Worm (Caenorhabditis elegans) whole organism, mixed stage, embryonic: Measurements from ENCODE around the gene lst-6.

ENCODE experiments used
- M03D4.4 ChIP-seq: sonication (generic microtip); optimal IDR thresholded peaks from 2 replicates; lab custom pipeline; 2017; ENCODE audit warnings: mild to moderate bottlenecking, missing genetic modification characterization, missing compliant biosample characterization
- bed-3 ChIP-seq: fragments of 200-800 bp; sonication (Bioruptor generic); optimal IDR thresholded peaks from 3 replicates; lab custom pipeline; 2018; ENCODE audit warnings: mild to moderate bottlenecking, missing genetic modification characterization, moderate library complexity, missing compliant biosample characterization
- blmp-1 ChIP-seq: fragments of 150-350 bp; optimal IDR thresholded peaks from 2 replicates; lab custom pipeline; 2014; ENCODE audit warnings: missing biosample characterization, missing genetic modification characterization
- ceh-39 ChIP-seq: fragments of 150-350 bp; optimal IDR thresholded peaks from 2 replicates; lab custom pipeline; 2014; ENCODE audit warnings: missing biosample characterization, missing genetic modification characterization
- ceh-43 ChIP-seq: fragments of 200-800 bp; sonication (Bioruptor generic); optimal IDR thresholded peaks from 2 replicates; lab custom pipeline; 2018; ENCODE audit warnings: mild to moderate bottlenecking, missing genetic modification characterization, moderate library complexity, missing compliant biosample characterization
- ceh-83 ChIP-seq: fragments of 200-800 bp; sonication (Bioruptor generic); optimal IDR thresholded peaks from 2 replicates; lab custom pipeline; 2018; ENCODE audit warnings: mild to moderate bottlenecking, missing genetic modification characterization, missing compliant biosample characterization
- cnd-1 ChIP-seq: fragments of 200-800 bp; sonication (Bioruptor generic); optimal IDR thresholded peaks from 2 replicates; lab custom pipeline; 2018; ENCODE audit warnings: mild to moderate bottlenecking, missing genetic modification characterization, missing compliant biosample characterization
- drap-1 ChIP-seq: fragments of 200-800 bp; sonication (Bioruptor generic); optimal IDR thresholded peaks from 3 replicates; lab custom pipeline; 2018; ENCODE audit warnings: mild to moderate bottlenecking, missing genetic modification characterization, missing compliant biosample characterization
- elt-1 ChIP-seq: sonication (generic microtip); optimal IDR thresholded peaks from 2 replicates; lab custom pipeline; 2017; ENCODE audit warnings: missing genetic modification characterization, mild to moderate bottlenecking, missing compliant biosample characterization, antibody characterized with exemption, moderate library complexity, borderline replicate concordance; ENCODE audit not compliant: insufficient read depth
- elt-3 ChIP-seq: fragments of 150-350 bp; optimal IDR thresholded peaks from 2 replicates; lab custom pipeline; 2014; ENCODE audit warnings: missing biosample characterization, missing genetic modification characterization
- flh-1 ChIP-seq: fragments of 200-800 bp; sonication (Bioruptor generic); optimal IDR thresholded peaks from 2 replicates; lab custom pipeline; 2018; ENCODE audit warnings: mild to moderate bottlenecking, missing genetic modification characterization, moderate library complexity, missing compliant biosample characterization
- ham-2 ChIP-seq: fragments of 200-800 bp; sonication (Bioruptor generic); optimal IDR thresholded peaks from 2 replicates; lab custom pipeline; 2018; ENCODE audit warnings: mild to moderate bottlenecking, missing genetic modification characterization, missing compliant biosample characterization
- hlh-1 ChIP-seq: fragments of 150-350 bp; optimal IDR thresholded peaks from 2 replicates; lab custom pipeline; 2014; ENCODE audit warnings: missing biosample characterization, missing genetic modification reagents, missing genetic modification characterization
- lin-13 ChIP-seq: fragments of 150-350 bp; optimal IDR thresholded peaks from 2 replicates; lab custom pipeline; 2014; ENCODE audit warnings: missing biosample characterization, missing genetic modification characterization
- lsy-2 ChIP-seq: fragments of 150-350 bp; optimal IDR thresholded peaks from 2 replicates; lab custom pipeline; 2014; ENCODE audit warnings: missing biosample characterization, missing genetic modification characterization
- mab-5 ChIP-seq: fragments of 150-350 bp; optimal IDR thresholded peaks from 2 replicates; lab custom pipeline; 2014; ENCODE audit warnings: missing biosample characterization, missing genetic modification characterization
- mep-1 ChIP-seq: fragments of 150-350 bp; optimal IDR thresholded peaks from 2 replicates; lab custom pipeline; 2017; ENCODE audit warnings: missing biosample characterization, missing genetic modification reagents, missing genetic modification characterization, inconsistent platforms
- mls-2 ChIP-seq: sonication (generic microtip); optimal IDR thresholded peaks from 2 replicates; lab custom pipeline; 2016; ENCODE audit warnings: mild to moderate bottlenecking, missing genetic modification characterization, moderate library complexity, missing compliant biosample characterization
- nhr-12 ChIP-seq: fragments of 150-350 bp; optimal IDR thresholded peaks from 2 replicates; lab custom pipeline; 2014; ENCODE audit warnings: missing biosample characterization, missing genetic modification characterization
- nhr-2 ChIP-seq: fragments of 150-350 bp; optimal IDR thresholded peaks from 2 replicates; lab custom pipeline; 2014; ENCODE audit warnings: missing biosample characterization, missing genetic modification characterization
- nhr-237 ChIP-seq: fragments of 150-350 bp; optimal IDR thresholded peaks from 2 replicates; lab custom pipeline; 2014; ENCODE audit warnings: missing biosample characterization, missing genetic modification characterization
- nhr-28 ChIP-seq: fragments of 150-350 bp; optimal IDR thresholded peaks from 2 replicates; lab custom pipeline; 2014; ENCODE audit warnings: missing biosample characterization, missing genetic modification characterization
- nhr-76 ChIP-seq: sonication (generic microtip); optimal IDR thresholded peaks from 2 replicates; lab custom pipeline; 2017; ENCODE audit warnings: missing biosample characterization, missing genetic modification characterization
- pha-4 ChIP-seq: fragments of 150-350 bp; optimal IDR thresholded peaks from 2 replicates; lab custom pipeline; 2018; ENCODE audit warnings: missing biosample characterization, missing genetic modification reagents, missing genetic modification characterization
- sem-2 ChIP-seq: fragments of 200-800 bp; sonication (Bioruptor generic); optimal IDR thresholded peaks from 2 replicates; lab custom pipeline; 2018; ENCODE audit warnings: mild to moderate bottlenecking, missing genetic modification characterization, missing compliant biosample characterization
- snpc-4 ChIP-seq: fragments of 150-350 bp; optimal IDR thresholded peaks from 2 replicates; lab custom pipeline; 2014; ENCODE audit warnings: missing biosample characterization, missing genetic modification characterization
- sptf-1 ChIP-seq: sonication (generic microtip); optimal IDR thresholded peaks from 2 replicates; lab custom pipeline; 2017; ENCODE audit warnings: mild to moderate bottlenecking, missing genetic modification characterization, moderate library complexity, missing compliant biosample characterization
- tbx-8 ChIP-seq: fragments of 200-800 bp; sonication (Bioruptor generic); optimal IDR thresholded peaks from 2 replicates; lab custom pipeline; 2018; ENCODE audit warnings: mild to moderate bottlenecking, missing genetic modification characterization, moderate library complexity, missing compliant biosample characterization
- unc-120 ChIP-seq: sonication (generic microtip); optimal IDR thresholded peaks from 2 replicates; lab custom pipeline; 2017; ENCODE audit warnings: missing genetic modification characterization, missing compliant biosample characterization; ENCODE audit not compliant: poor library complexity, severe bottlenecking
- unc-39 ChIP-seq: fragments of 150-350 bp; optimal IDR thresholded peaks from 2 replicates; lab custom pipeline; 2014; ENCODE audit warnings: missing biosample characterization, missing genetic modification characterization
- unc-62 ChIP-seq: fragments of 150-350 bp; optimal IDR thresholded peaks from 2 replicates; lab custom pipeline; 2014; ENCODE audit warnings: missing biosample characterization, missing genetic modification reagents, missing genetic modification characterization
- zip-8 ChIP-seq: fragments of 150-350 bp; optimal IDR thresholded peaks from 2 replicates; lab custom pipeline; 2014; ENCODE audit warnings: missing biosample characterization, missing genetic modification characterization
- ztf-11 ChIP-seq: fragments of 150-350 bp; optimal IDR thresholded peaks from 2 replicates; lab custom pipeline; 2014; ENCODE audit warnings: missing biosample characterization, missing genetic modification characterization

Gene lst-6

DNA sequence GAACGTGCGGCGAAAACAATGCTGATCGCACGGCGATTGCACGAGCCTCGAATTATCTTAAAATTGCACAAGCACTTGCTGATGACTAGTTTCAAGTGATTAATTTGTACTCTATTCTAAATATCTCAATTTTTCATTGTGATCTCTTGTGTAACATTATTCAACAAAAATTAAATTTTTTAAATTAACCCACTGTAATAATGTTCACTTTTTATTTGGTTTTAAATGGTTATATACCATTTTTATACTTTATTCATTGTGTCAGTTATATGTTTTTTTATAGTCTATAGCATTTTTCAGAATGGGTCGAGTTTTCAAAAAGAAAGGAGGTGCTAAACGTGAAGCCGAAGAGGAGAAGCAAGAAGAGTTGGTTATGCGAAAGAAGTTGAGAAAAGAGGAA lies 31.3 kb upstream of the lst-6 start, which contains the start of gene ZK1127.4:
Gene ZK1127.4, plus strand, starts transcription at position 301 of the 400 bp plus-strand sequence.
- no peak for TF ChIP-seq bed-3
- TF ChIP-seq sem-2, result no peak
- no peak for TF ChIP-seq ham-2 (GFP tag; lab: Kevin White, UChicago)
- TF ChIP-seq cnd-1 (tag; lab: Kevin White, UChicago), result no peak
- no peak for TF ChIP-seq nhr-76
- no peak for TF ChIP-seq unc-120 (tag; lab: Kevin White, UChicago)
- TF ChIP-seq nhr-12 (tag; lab: Kevin White, UChicago), result no peak
- TF ChIP-seq lsy-2 (tag; lab: Kevin White, UChicago), result no peak
- TF ChIP-seq nhr-2 (tag; lab: Kevin White, UChicago), result no peak
- no peak for TF ChIP-seq mls-2 (tag; lab: Kevin White, UChicago)
- no peak for TF ChIP-seq elt-1 (tag; lab: Kevin White, UChicago)
- TF ChIP-seq nhr-237 (tag; lab: Kevin White, UChicago), result no peak
- no peak for TF ChIP-seq mep-1 (tag; lab: Kevin White, UChicago)
- TF ChIP-seq lin-13 (tag; lab: Kevin White, UChicago), result no peak
- TF ChIP-seq nhr-28 (tag; lab: Kevin White, UChicago), result no peak
- no peak for TF ChIP-seq unc-62 (GFP tag; lab: Kevin White, UChicago)
- TF ChIP-seq tbx-8, result no peak
- no peak for TF ChIP-seq zip-8
- TF ChIP-seq ceh-39 (tag; lab: Kevin White, UChicago), result no peak

DNA sequence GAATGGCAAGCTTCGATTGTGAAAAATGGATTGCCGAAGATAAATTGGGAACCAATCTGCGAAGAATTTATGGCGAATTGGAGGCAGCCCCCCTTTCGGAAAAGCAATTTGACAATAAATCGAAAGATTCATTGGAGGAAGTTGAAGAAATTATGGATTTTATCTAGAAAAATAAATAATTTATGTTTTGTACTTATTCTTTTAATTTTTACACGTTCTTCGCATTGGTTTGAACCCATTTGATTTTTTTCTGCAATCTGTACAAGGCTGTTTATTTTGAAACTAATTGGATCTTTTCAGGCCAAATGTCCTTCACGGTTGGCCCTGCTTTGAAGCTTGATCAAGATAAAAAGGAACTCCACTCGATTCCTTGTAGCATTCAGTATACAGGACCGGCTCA lies 30.7 kb upstream of the lst-6 start, which contains the start of gene ZK1127.13:
Gene ZK1127.13, plus strand, starts transcription at position 301 of the 400 bp plus-strand sequence.
- TF ChIP-seq mls-2 (tag; lab: Kevin White, UChicago), result no peak
- no peak for TF ChIP-seq nhr-237 (tag; lab: Kevin White, UChicago)
- no peak for TF ChIP-seq mep-1 (tag; lab: Kevin White, UChicago)
- no peak for TF ChIP-seq lin-13 (tag; lab: Kevin White, UChicago)
- no peak for TF ChIP-seq drap-1 (GFP tag; lab: Kevin White, UChicago)
- TF ChIP-seq nhr-2 (tag; lab: Kevin White, UChicago), result no peak
- TF ChIP-seq flh-1 (GFP tag; lab: Kevin White, UChicago), result no peak
- TF ChIP-seq bed-3, result no peak
- TF ChIP-seq pha-4 (tag; lab: Kevin White, UChicago), result no peak
- TF ChIP-seq ceh-83 (GFP tag; lab: Kevin White, UChicago), result no peak
- TF ChIP-seq hlh-1 (tag; lab: Kevin White, UChicago), result no peak
- no peak for TF ChIP-seq nhr-12 (tag; lab: Kevin White, UChicago)
- TF ChIP-seq nhr-76, result no peak
- TF ChIP-seq unc-62 (GFP tag; lab: Kevin White, UChicago), result no peak

ce11 chrII:7051778-7052177 lies 29.5 kb upstream of the lst-6 start, which contains the start of gene ZK1127.12:
Gene ZK1127.12, plus strand, starts transcription at chrII:7052078.
- no peak for TF ChIP-seq mep-1 (tag; lab: Kevin White, UChicago)
- TF ChIP-seq ceh-43 (GFP tag; lab: Kevin White, UChicago), result no peak
- TF ChIP-seq cnd-1 (tag; lab: Kevin White, UChicago), result no peak
- TF ChIP-seq unc-39 (tag; lab: Kevin White, UChicago), result no peak
- TF ChIP-seq pha-4 (tag; lab: Kevin White, UChicago), result no peak
- no peak for TF ChIP-seq hlh-1 (tag; lab: Kevin White, UChicago)
- TF ChIP-seq mab-5 (tag; lab: Kevin White, UChicago), result no peak
- no peak for TF ChIP-seq sptf-1 (tag; lab: Kevin White, UChicago)
- TF ChIP-seq blmp-1 (tag; lab: Kevin White, UChicago), result no peak
- no peak for TF ChIP-seq tbx-8

ce11 chrII:7050021-7050722 lies 27.9 kb upstream of the lst-6 start, which contains the start of the genes tcer-1 and ZK1127.5:
Gene tcer-1, minus strand, starts transcription at chrII:7050071.
Gene ZK1127.5, plus strand, starts transcription at chrII:7050672.
- peak; percentile 29 for TF ChIP-seq lin-13 (tag; lab: Kevin White, UChicago)
- no peak for TF ChIP-seq ztf-11 (tag; lab: Kevin White, UChicago)
- TF ChIP-seq mep-1 (tag; lab: Kevin White, UChicago), result peak; percentile 75
- TF ChIP-seq ceh-83 (GFP tag; lab: Kevin White, UChicago), result no peak
- no peak for TF ChIP-seq hlh-1 (tag; lab: Kevin White, UChicago)
- no peak for TF ChIP-seq elt-1 (tag; lab: Kevin White, UChicago)
- TF ChIP-seq M03D4.4 (tag; lab: Kevin White, UChicago), result no peak
- TF ChIP-seq ham-2 (GFP tag; lab: Kevin White, UChicago), result no peak
- no peak for TF ChIP-seq nhr-28 (tag; lab: Kevin White, UChicago)
- TF ChIP-seq mls-2 (tag; lab: Kevin White, UChicago), result no peak
- TF ChIP-seq elt-3 (tag; lab: Kevin White, UChicago), result no peak
- TF ChIP-seq lsy-2 (tag; lab: Kevin White, UChicago), result peak; percentile 68
- TF ChIP-seq flh-1 (GFP tag; lab: Kevin White, UChicago), result no peak
- TF ChIP-seq snpc-4 (tag; lab: Kevin White, UChicago), result no peak
- peak; percentile 54 for TF ChIP-seq nhr-237 (tag; lab: Kevin White, UChicago)
- TF ChIP-seq ceh-39 (tag; lab: Kevin White, UChicago), result peak; percentile 45
- TF ChIP-seq pha-4 (tag; lab: Kevin White, UChicago), result peak; percentile 14
- TF ChIP-seq unc-39 (tag; lab: Kevin White, UChicago), result no peak
